Worm (Caenorhabditis elegans): ENCODE data around the gene oac-46.

Gene oac-46

DNA sequence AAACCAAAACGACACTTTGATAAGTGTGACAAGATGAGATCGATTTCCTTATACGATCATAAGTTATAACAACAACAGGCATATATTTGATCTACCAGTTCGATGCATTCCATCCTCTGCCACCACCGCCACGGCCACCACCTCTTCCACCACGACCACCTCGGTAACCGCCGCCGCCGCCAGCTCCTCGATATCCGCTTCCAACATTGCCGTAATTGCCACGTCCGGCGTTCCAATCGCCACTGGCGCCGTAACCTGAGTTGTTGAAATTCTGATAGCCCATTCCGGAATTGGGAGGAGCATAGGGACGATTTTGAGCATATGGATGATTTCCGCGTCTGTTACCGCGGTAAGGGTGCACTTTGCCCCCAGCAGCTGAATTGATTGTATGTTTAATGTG is 26.6 kb upstream of the oac-46 start:
- TF ChIP-seq elt-2 (tag; optimal IDR thresholded peaks at IDR 0.05) (no peak), F13H6.1 (tag; optimal IDR thresholded peaks at IDR 0.05) (no peak), elt-4 (tag; optimal IDR thresholded peaks at IDR 0.05) (no peak), odd-2 (tag; optimal IDR thresholded peaks at IDR 0.05) (no peak), ceh-22 (tag; optimal IDR thresholded peaks at IDR 0.05) (no peak), zip-5 (tag; optimal IDR thresholded peaks at IDR 0.05) (no peak), hlh-30 (tag; optimal IDR thresholded peaks at IDR 0.05; ENCODE audit: insufficient read depth) (no peak), sox-4 (tag; optimal IDR thresholded peaks at IDR 0.05) (no peak), ceh-6 (GFP tag; optimal IDR thresholded peaks at IDR 0.05) (no peak), pag-3 (tag; optimal IDR thresholded peaks at IDR 0.05; ENCODE audit: borderline replicate concordance) (no peak), gmeb-2 (tag; optimal IDR thresholded peaks at IDR 0.05) (no peak), ceh-45 (GFP tag; IDR thresholded peaks at IDR 0.05) (no peak), ceh-31 (tag; optimal IDR thresholded peaks at IDR 0.05) (no peak), lim-6 (tag; optimal IDR thresholded peaks at IDR 0.05) (no peak)

DNA sequence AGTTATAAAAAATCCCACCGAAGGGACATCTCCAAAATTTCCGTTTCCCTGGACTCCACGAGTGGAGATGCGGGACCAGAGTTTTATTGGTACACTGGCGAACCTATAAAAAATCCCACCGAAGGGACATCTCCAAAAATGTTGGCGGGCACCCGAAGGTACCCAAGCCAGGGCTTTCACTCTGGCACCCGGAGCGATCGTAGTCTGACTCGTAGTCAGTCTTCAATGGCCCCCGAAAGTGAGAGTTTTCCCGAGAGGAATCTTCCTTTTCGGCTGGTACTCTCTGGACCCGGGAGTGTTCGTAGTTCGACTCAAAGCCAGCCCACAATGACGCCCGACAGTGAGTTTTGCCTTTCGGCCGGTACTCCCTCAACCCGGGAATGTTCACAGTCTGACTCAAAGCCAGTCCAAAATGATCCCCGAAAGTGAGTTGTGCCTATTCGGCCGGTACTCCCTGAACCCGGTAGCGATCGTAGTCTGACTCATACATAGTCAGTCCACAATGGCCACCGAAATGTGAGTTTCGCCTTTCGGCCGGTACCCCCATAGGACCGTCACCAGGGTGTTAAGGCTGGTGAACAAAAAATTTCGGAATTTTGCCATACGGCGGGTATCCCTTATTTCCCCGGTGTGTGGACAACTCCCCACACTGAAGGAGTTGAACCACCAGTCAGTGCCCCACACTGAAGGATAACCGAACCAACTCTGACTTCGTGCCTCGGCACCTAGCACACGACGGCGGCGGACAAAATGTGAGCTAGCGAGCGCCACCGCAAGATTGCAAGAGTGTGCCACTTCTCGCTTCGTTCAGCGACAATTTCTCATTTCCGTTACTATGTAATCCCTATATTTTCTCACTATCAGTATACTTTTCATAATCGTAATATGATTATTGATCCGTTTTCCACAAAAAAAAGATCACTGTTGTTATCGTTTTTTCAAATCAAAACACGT is 25.4 kb upstream of the oac-46 start:
- TF ChIP-seq K02D7.2 (tag; optimal IDR thresholded peaks at IDR 0.05) = no peak
- TF ChIP-seq ceh-9 (tag; optimal IDR thresholded peaks at IDR 0.05) = no peak
- TF ChIP-seq ref-2 (tag; optimal IDR thresholded peaks at IDR 0.05) = no peak
- TF ChIP-seq ceh-22 (tag; optimal IDR thresholded peaks at IDR 0.05) = no peak
- TF ChIP-seq npax-4 (tag; optimal IDR thresholded peaks at IDR 0.05) = no peak

DNA sequence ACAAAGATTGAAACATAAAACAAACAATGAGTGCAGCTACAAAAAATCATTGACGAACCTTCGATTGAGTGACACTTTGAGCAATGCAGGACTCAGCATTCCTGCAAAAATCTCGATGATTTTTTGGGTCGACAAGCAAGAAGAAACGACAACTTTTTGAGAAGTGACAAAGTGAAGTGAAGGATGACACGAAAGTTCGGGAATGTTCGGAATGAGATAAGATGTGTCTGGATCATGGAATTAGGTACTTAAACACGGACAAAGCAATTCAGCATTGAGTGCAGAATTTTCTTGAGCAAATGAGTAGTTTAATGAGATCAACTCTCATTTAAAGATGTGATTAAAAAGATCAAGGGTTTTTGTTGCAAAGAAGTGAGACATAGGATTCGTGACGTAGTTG is 21.9 kb upstream of the oac-46 start, which contains the start of gene T07D4.2:
T07D4.2 (minus strand) TSS at position 101 of the 400 bp plus-strand sequence.
- TF ChIP-seq ceh-24 (tag; optimal IDR thresholded peaks at IDR 0.05) = no peak
- TF ChIP-seq ceh-6 (GFP tag; optimal IDR thresholded peaks at IDR 0.05) = no peak
- TF ChIP-seq ceh-9 (tag; optimal IDR thresholded peaks at IDR 0.05) = no peak
- TF ChIP-seq odd-2 (tag; optimal IDR thresholded peaks at IDR 0.05) = no peak
- TF ChIP-seq K09A11.1 (tag; optimal IDR thresholded peaks at IDR 0.05; ENCODE audit: insufficient read depth) = no peak
- no peak for TF ChIP-seq tbx-2 (tag; optimal IDR thresholded peaks at IDR 0.05)
- TF ChIP-seq ceh-30 (tag; optimal IDR thresholded peaks at IDR 0.05) = no peak
- no peak for TF ChIP-seq ceh-22 (tag; optimal IDR thresholded peaks at IDR 0.05)
- TF ChIP-seq fkh-6 (tag; optimal IDR thresholded peaks at IDR 0.05) = no peak
- TF ChIP-seq hlh-6 (tag; optimal IDR thresholded peaks at IDR 0.05) = no peak
- TF ChIP-seq rnt-1 (tag; optimal IDR thresholded peaks at IDR 0.05) = no peak
- TF ChIP-seq dve-1 (tag; optimal IDR thresholded peaks at IDR 0.05) = no peak
- TF ChIP-seq K02D7.2 (tag; optimal IDR thresholded peaks at IDR 0.05) = no peak
- TF ChIP-seq ama-1 (optimal IDR thresholded peaks at IDR 0.05) = no peak
- TF ChIP-seq syd-9 (tag; optimal IDR thresholded peaks at IDR 0.05) = no peak
- no peak for TF ChIP-seq ceh-34 (tag; optimal IDR thresholded peaks at IDR 0.05)

DNA sequence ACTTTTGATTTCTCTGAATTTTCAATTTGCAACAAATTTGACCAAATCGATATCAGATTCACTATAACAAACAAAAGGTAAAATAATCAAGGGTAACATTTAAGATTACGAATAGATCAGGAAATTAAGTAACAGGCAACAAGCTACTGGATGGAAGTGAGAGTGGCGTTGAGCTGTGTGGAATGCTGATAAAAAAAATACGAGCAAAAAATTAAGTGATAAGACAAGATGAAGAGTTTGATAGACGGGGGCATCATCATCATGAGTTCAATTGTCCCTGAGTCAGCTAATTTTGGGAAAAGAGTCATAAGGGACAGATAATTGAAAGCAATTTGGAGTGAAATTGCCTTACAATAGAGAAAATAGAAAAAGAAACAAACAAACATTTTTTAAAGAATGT is 14.9 kb upstream of the oac-46 start:
- peak; percentile 4 for TF ChIP-seq elt-2 (tag; optimal IDR thresholded peaks at IDR 0.05)
- TF ChIP-seq lim-6 (tag; optimal IDR thresholded peaks at IDR 0.05) = no peak

DNA sequence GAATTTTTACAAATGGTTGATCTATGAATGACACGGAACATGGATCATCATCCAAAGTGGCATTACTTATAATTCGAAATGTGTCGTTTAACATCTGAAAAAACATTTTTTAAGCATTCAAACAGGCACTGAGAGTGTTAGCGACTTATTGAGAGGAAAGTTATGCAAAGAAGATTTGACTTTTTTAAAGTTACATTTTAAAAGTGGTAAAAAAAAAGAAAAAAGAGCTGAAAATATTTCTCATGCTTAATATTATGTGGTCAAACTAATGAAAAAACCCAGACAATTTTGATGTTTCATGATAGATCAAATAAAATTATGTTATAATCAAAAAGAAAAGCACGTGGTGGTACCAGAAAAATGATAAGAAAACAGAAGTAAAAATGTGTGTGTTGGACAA is 13.2 kb upstream of the oac-46 start, which contains the start of gene npr-20:
npr-20 (minus strand) TSS at position 101 of the 400 bp plus-strand sequence.
- TF ChIP-seq eyg-1 (tag; optimal IDR thresholded peaks at IDR 0.05) = no peak
- TF ChIP-seq hlh-15 (tag; optimal IDR thresholded peaks at IDR 0.05) = no peak
- no peak for TF ChIP-seq dmd-4 (tag; optimal IDR thresholded peaks at IDR 0.05; ENCODE audit: borderline replicate concordance)
- no peak for TF ChIP-seq zip-5 (tag; optimal IDR thresholded peaks at IDR 0.05)
- TF ChIP-seq npax-4 (tag; optimal IDR thresholded peaks at IDR 0.05) = no peak
- no peak for TF ChIP-seq hlh-6 (tag; optimal IDR thresholded peaks at IDR 0.05)
